Fruit fly (Drosophila melanogaster): ENCODE measurements around the gene fw.

DNA sequence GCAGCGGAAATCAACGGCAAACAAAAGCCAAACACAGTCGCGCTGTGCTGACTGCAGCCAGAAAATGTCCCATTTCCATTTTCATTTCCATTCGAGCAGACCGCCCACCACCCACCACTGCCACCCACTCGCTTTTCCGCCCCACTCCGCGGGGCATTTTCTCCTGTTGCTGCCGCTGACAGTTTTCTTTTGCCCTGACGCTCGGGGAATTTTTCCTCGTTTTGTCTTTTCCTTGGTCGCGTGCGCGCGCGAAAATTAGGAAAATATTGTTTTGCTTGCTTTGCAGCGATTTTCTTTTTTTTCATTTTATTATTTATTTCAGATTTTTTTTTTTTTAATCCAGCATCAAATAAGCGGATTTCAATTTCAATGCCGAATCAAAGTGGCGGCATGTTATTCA is 46.6 kb upstream of the fw start:
- TF ChIP-seq CG8478 (optimal IDR thresholded peaks at IDR 0.05) (no peak), psq (optimal IDR thresholded peaks at IDR 0.05) (no peak), EcR (GFP tag; optimal IDR thresholded peaks at IDR 0.05) (no peak), usp (GFP tag; optimal IDR thresholded peaks at IDR 0.05) (no peak), pan (optimal IDR thresholded peaks at IDR 0.05) (no peak), Dll (optimal IDR thresholded peaks at IDR 0.05) (no peak)
